Worm (Caenorhabditis elegans) whole organism, L4 larva: ENCODE results near the gene F54G2.1.

Experiments used
- F26F4.8 ChIP-seq: fragments of 200-800 bp; sonication (Bioruptor generic); conservative IDR thresholded peaks from 2 replicates; pipeline ENCODE4 v1.3.6; 2022; ENCODE audit warnings: missing genetic modification characterization, missing compliant biosample characterization
- Y75B8A.6 ChIP-seq: fragments of 200-800 bp; sonication (Bioruptor generic); IDR thresholded peaks from 2 replicates; pipeline ENCODE4 v1.3.6; 2022; ENCODE audit warnings: missing genetic modification reagents, missing genetic modification characterization, missing compliant biosample characterization
- ZK337.2 ChIP-seq: fragments of 200-800 bp; sonication (Bioruptor generic); IDR thresholded peaks from 2 replicates; pipeline ENCODE4 v1.3.6; 2022; ENCODE audit warnings: missing genetic modification reagents, missing genetic modification characterization, missing compliant biosample characterization
- ZK546.5 ChIP-seq, 2 experiments: sonication (generic microtip); optimal IDR thresholded peaks; 2 replicates each; lab custom pipeline; 2017; ENCODE audit warnings: missing biosample characterization in 2 of 2, missing genetic modification characterization in 2 of 2
- aha-1 ChIP-seq: fragments of 150-350 bp; peaks from one replicate; lab custom pipeline; 2014; ENCODE audit warnings: missing biosample characterization, missing genetic modification characterization
- aly-2 ChIP-seq: sonication (generic microtip); optimal IDR thresholded peaks from 2 replicates; lab custom pipeline; 2018; ENCODE audit warnings: missing biosample characterization, missing genetic modification characterization
- attf-4 ChIP-seq: sonication (generic microtip); optimal IDR thresholded peaks from 3 replicates; lab custom pipeline; 2017; ENCODE audit warnings: missing biosample characterization, missing genetic modification characterization
- ceh-28 ChIP-seq: fragments of 150-350 bp; optimal IDR thresholded peaks from 2 replicates; lab custom pipeline; 2014; ENCODE audit warnings: missing biosample characterization, missing genetic modification reagents, missing genetic modification characterization
- ceh-32 ChIP-seq: sonication (generic microtip); optimal IDR thresholded peaks from 2 replicates; lab custom pipeline; 2016; ENCODE audit warnings: mild to moderate bottlenecking, missing genetic modification characterization, missing compliant biosample characterization; ENCODE audit not compliant: poor library complexity
- ceh-82 ChIP-seq: sonication (generic microtip); optimal IDR thresholded peaks from 2 replicates; lab custom pipeline; 2017; ENCODE audit warnings: missing biosample characterization, missing genetic modification characterization
- ces-1 ChIP-seq: fragments of 150-350 bp; sonication (generic microtip); optimal IDR thresholded peaks from 4 replicates; lab custom pipeline; 2014; ENCODE audit warnings: missing biosample characterization, missing genetic modification reagents, missing genetic modification characterization
- ctbp-1 ChIP-seq: fragments of 200-800 bp; sonication (Bioruptor generic); IDR thresholded peaks from 2 replicates; pipeline ENCODE4 v1.3.6; 2022; ENCODE audit warnings: missing genetic modification reagents, missing genetic modification characterization, missing compliant biosample characterization
- dmd-9 ChIP-seq: fragments of 200-800 bp; sonication (Bioruptor generic); IDR thresholded peaks from 2 replicates; pipeline ENCODE4 v1.3.6; 2022; ENCODE audit warnings: missing genetic modification reagents, missing genetic modification characterization, missing compliant biosample characterization
- duxl-1 ChIP-seq: sonication (generic microtip); optimal IDR thresholded peaks from 2 replicates; lab custom pipeline; 2016; ENCODE audit warnings: mild to moderate bottlenecking, missing genetic modification characterization, moderate library complexity, missing compliant biosample characterization; ENCODE audit not compliant: poor library complexity
- dve-1 ChIP-seq: sonication (generic microtip); optimal IDR thresholded peaks from 2 replicates; lab custom pipeline; 2017; ENCODE audit warnings: antibody characterized with exemption, mild to moderate bottlenecking, missing genetic modification characterization, missing compliant biosample characterization; ENCODE audit not compliant: insufficient read depth
- fkh-10 ChIP-seq: fragments of 150-350 bp; optimal IDR thresholded peaks from 2 replicates; lab custom pipeline; 2014; ENCODE audit warnings: missing biosample characterization, missing genetic modification reagents, missing genetic modification characterization
- gei-8 ChIP-seq: fragments of 200-800 bp; sonication (Bioruptor generic); optimal IDR thresholded peaks from 2 replicates; lab custom pipeline; 2018; ENCODE audit warnings: mild to moderate bottlenecking, missing genetic modification characterization, missing compliant biosample characterization
- hlh-11 ChIP-seq: fragments of 200-800 bp; sonication (Bioruptor generic); optimal IDR thresholded peaks from 2 replicates; lab custom pipeline; 2018; ENCODE audit warnings: mild to moderate bottlenecking, missing genetic modification characterization, missing compliant biosample characterization
- hlh-30 ChIP-seq: sonication (generic microtip); optimal IDR thresholded peaks from 2 replicates; lab custom pipeline; 2017; ENCODE audit warnings: antibody characterized with exemption, mild to moderate bottlenecking, missing genetic modification characterization, missing compliant biosample characterization; ENCODE audit not compliant: insufficient read depth
- lim-7 ChIP-seq: fragments of 200-800 bp; sonication (Bioruptor generic); IDR thresholded peaks from 2 replicates; pipeline ENCODE4 v1.3.6; 2022; ENCODE audit warnings: missing genetic modification characterization, missing compliant biosample characterization
- lin-13 ChIP-seq: fragments of 150-350 bp; optimal IDR thresholded peaks from 2 replicates; lab custom pipeline; 2014; ENCODE audit warnings: missing biosample characterization, missing genetic modification reagents, missing genetic modification characterization
- lin-38 ChIP-seq: fragments of 200-800 bp; sonication (Bioruptor generic); IDR thresholded peaks from 2 replicates; pipeline ENCODE4 v1.3.6; 2022; ENCODE audit warnings: missing genetic modification reagents, missing genetic modification characterization, missing compliant biosample characterization
- madf-5 ChIP-seq, 2 experiments: fragments of 200-800 bp; sonication (Bioruptor generic); IDR thresholded peaks; 2 replicates each; pipeline ENCODE4 v1.3.6; 2022; ENCODE audit warnings: missing compliant biosample characterization in 2 of 2, missing genetic modification characterization in 2 of 2
- nhr-10 ChIP-seq: fragments of 150-350 bp; optimal IDR thresholded peaks from 2 replicates; lab custom pipeline; 2014; ENCODE audit warnings: missing biosample characterization, missing genetic modification characterization
- nhr-102 ChIP-seq: sonication (generic microtip); optimal IDR thresholded peaks from 2 replicates; lab custom pipeline; 2016; ENCODE audit warnings: mild to moderate bottlenecking, missing genetic modification characterization, moderate library complexity, missing compliant biosample characterization
- nhr-25 ChIP-seq: sonication (generic microtip); optimal IDR thresholded peaks from 2 replicates; lab custom pipeline; 2017; ENCODE audit warnings: missing genetic modification characterization, mild to moderate bottlenecking, missing compliant biosample characterization, antibody characterized with exemption, moderate library complexity, borderline replicate concordance; ENCODE audit not compliant: insufficient read depth
- nhr-28 ChIP-seq: fragments of 150-350 bp; optimal IDR thresholded peaks from 2 replicates; lab custom pipeline; 2014; ENCODE audit warnings: missing biosample characterization, missing genetic modification characterization
- nhr-6 ChIP-seq: fragments of 150-350 bp; optimal IDR thresholded peaks from 2 replicates; lab custom pipeline; 2014; ENCODE audit warnings: missing biosample characterization, missing genetic modification characterization
- nhr-76 ChIP-seq: fragments of 150-350 bp; optimal IDR thresholded peaks from 2 replicates; lab custom pipeline; 2014; ENCODE audit warnings: missing biosample characterization, missing genetic modification characterization
- nhr-77 ChIP-seq: fragments of 150-350 bp; optimal IDR thresholded peaks from 2 replicates; lab custom pipeline; 2014; ENCODE audit warnings: missing biosample characterization, missing genetic modification characterization
- set-16 ChIP-seq: fragments of 200-800 bp; sonication (Bioruptor generic); IDR thresholded peaks from 2 replicates; pipeline ENCODE4 v1.3.6; 2022; ENCODE audit warnings: missing genetic modification reagents, missing genetic modification characterization, missing compliant biosample characterization
- skn-1 ChIP-seq: fragments of 150-350 bp; optimal IDR thresholded peaks from 2 replicates; lab custom pipeline; 2014; ENCODE audit warnings: missing biosample characterization, missing genetic modification characterization
- snpc-1.2 ChIP-seq: fragments of 200-800 bp; sonication (Bioruptor generic); IDR thresholded peaks from 2 replicates; pipeline ENCODE4 v1.3.6; 2022; ENCODE audit warnings: missing genetic modification reagents, missing genetic modification characterization, missing compliant biosample characterization
- snpc-4 ChIP-seq: fragments of 150-350 bp; optimal IDR thresholded peaks from 2 replicates; lab custom pipeline; 2014; ENCODE audit warnings: missing biosample characterization, missing genetic modification characterization
- tag-97 ChIP-seq: fragments of 200-800 bp; sonication (Bioruptor generic); IDR thresholded peaks from 2 replicates; pipeline ENCODE4 v1.3.6; 2022; ENCODE audit warnings: missing genetic modification characterization, missing compliant biosample characterization
- unc-130 ChIP-seq: sonication (generic microtip); optimal IDR thresholded peaks from 2 replicates; lab custom pipeline; 2016; ENCODE audit warnings: missing genetic modification reagents, missing genetic modification characterization, missing compliant biosample characterization
- zfp-2 ChIP-seq: sonication (generic microtip); optimal IDR thresholded peaks from 2 replicates; lab custom pipeline; 2016; ENCODE audit warnings: mild to moderate bottlenecking, missing genetic modification characterization, missing compliant biosample characterization
- ztf-7 ChIP-seq: fragments of 150-350 bp; optimal IDR thresholded peaks from 2 replicates; lab custom pipeline; 2014; ENCODE audit warnings: missing biosample characterization, missing genetic modification characterization

Gene F54G2.1

ce11 chrX:2667779-2668178 is 3.6 kb upstream of the F54G2.1 start, which contains the start of gene C09B7.2 (continued):
- TF ChIP-seq aha-1 (peak; percentile 58), madf-5 (GFP tag; IDR thresholded peaks at IDR 0.05; lab: Robert Waterston, UW) (no peak), lim-7 (GFP tag; lab: Robert Waterston, UW) (no peak), nhr-10 (no peak), ZK546.5 (tag; optimal IDR thresholded peaks at IDR 0.05; lab: Kevin White, UChicago) (no peak), nhr-102 (tag; lab: Kevin White, UChicago) (peak; percentile 74), zfp-2 (tag; lab: Kevin White, UChicago) (no peak), lin-38 (GFP tag; lab: Robert Waterston, UW) (peak; percentile 20; the same call in 1 of the 2 replicates), F26F4.8 (GFP tag; lab: Robert Waterston, UW) (no peak), dmd-9 (no peak), tag-97 (GFP tag; lab: Robert Waterston, UW) (no peak), Y75B8A.6 (no peak)

DNA sequence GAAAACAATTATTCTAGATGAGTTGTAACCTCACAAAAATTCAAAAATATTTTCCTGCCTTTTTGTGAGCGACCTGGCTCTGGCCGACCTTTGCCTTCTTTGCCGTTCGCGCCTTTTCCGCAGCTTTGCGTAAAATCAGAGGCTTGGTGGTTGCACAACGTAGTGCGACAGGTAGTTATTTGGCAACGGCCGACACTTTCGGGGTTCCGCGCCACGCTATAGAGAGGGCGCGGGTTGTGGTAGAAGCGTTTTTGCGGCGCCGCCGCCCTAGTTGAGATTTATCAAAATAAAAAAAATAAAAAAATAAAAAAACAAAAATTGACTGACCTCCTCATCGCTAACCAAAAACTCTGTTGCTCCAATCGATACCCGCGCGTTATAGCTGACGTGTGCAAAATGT is 375 bp downstream of the F54G2.1 start:
- TF ChIP-seq nhr-76 (tag; lab: Kevin White, UChicago) (no peak), snpc-1.2 (GFP tag; lab: Robert Waterston, UW) (0 out of 2 replicates have a peak, but pooled peaks have one; percentile 49), duxl-1 (no peak), snpc-4 (peak; percentile 58), lin-38 (GFP tag; lab: Robert Waterston, UW) (peak; percentile 14; the same call in 1 of the 2 replicates), dve-1 (peak; percentile 13), set-16 (GFP tag; lab: Robert Waterston, UW) (peak; percentile 51), nhr-102 (tag; lab: Kevin White, UChicago) (peak; percentile 39), gei-8 (GFP tag; lab: Kevin White, UChicago) (no peak)

DNA sequence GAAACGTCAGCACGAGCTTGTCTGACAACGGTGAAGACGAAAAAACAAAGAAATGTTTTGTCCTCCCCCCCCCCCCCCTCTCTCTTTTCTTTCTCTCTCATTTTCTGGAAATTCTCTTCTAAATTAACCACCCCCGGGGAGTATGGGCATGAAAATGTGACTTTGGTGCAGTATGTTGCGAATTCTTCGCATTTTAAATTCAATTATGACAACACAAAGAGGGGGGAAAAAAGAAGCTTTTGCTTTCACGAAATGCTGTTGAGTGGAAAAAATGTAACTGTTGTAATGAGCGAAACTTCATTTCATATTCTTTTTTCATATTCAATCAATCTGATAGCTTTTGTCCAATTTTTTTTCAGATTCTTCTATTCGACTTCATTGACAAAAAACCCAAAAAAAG is 9.8 kb downstream of the F54G2.1 start:
- TF ChIP-seq aly-2 (tag; lab: Kevin White, UChicago) = no peak
- TF ChIP-seq set-16 (GFP tag; lab: Robert Waterston, UW) = no peak
- TF ChIP-seq ceh-32 (tag; lab: Kevin White, UChicago) = no peak
- TF ChIP-seq ces-1 (GFP tag; lab: Kevin White, UChicago) = peak; percentile 76
- no peak for TF ChIP-seq nhr-77 (tag; lab: Kevin White, UChicago)
- TF ChIP-seq hlh-11 = no peak
- TF ChIP-seq ctbp-1 (GFP tag; lab: Robert Waterston, UW) = 0 out of 2 replicates have a peak, but pooled peaks have one; percentile 15
- TF ChIP-seq unc-130 (GFP tag; lab: Kevin White, UChicago) = no peak
- TF ChIP-seq nhr-25 (tag; lab: Kevin White, UChicago) = no peak
- TF ChIP-seq nhr-102 (tag; lab: Kevin White, UChicago) = no peak
- TF ChIP-seq hlh-30 (tag; lab: Kevin White, UChicago) = peak; percentile 15
- no peak for TF ChIP-seq nhr-28 (tag; lab: Kevin White, UChicago)
- no peak for TF ChIP-seq duxl-1
- no peak for TF ChIP-seq skn-1
- TF ChIP-seq ceh-28 (tag; lab: Kevin White, UChicago) = no peak
- no peak for TF ChIP-seq ZK337.2 (GFP tag; lab: Robert Waterston, UW)
- no peak for TF ChIP-seq nhr-6 (tag; lab: Kevin White, UChicago)
- TF ChIP-seq lin-13 (GFP tag; lab: Kevin White, UChicago) = no peak
- TF ChIP-seq fkh-10 (GFP tag; lab: Kevin White, UChicago) = peak; percentile 36
- no peak for TF ChIP-seq ztf-7 (tag; lab: Kevin White, UChicago)
- no peak for TF ChIP-seq ceh-82 (tag; lab: Kevin White, UChicago)
- TF ChIP-seq attf-4 (tag; lab: Kevin White, UChicago) = no peak
